Worm (Caenorhabditis elegans): ENCODE measurements around the gene mboa-2.

The mboa-2 gene

ce11 chrV:11147780-11148144 lies 25.5 kb upstream of the mboa-2 start (continued):
- TF ChIP-seq snpc-4 (tag; optimal IDR thresholded peaks at IDR 0.05) (no peak), ceh-82 (tag; optimal IDR thresholded peaks at IDR 0.05) (no peak), nhr-77 (tag; optimal IDR thresholded peaks at IDR 0.05) (no peak), Y5F2A.4 (GFP tag; optimal IDR thresholded peaks at IDR 0.05) (no peak), daf-19 (GFP tag; conservative IDR thresholded peaks at IDR 0.05) (no peak), zfp-3 (GFP tag; conservative IDR thresholded peaks at IDR 0.05) (peak; percentile 81; the same call in 1 of the 2 replicates), nhr-111 (GFP tag; optimal IDR thresholded peaks at IDR 0.05) (no peak), spr-1 (tag; optimal IDR thresholded peaks at IDR 0.05) (no peak), dve-1 (tag; optimal IDR thresholded peaks at IDR 0.05; ENCODE audit: insufficient read depth) (no peak), set-16 (GFP tag; IDR thresholded peaks at IDR 0.05) (no peak), ceh-20 (GFP tag; IDR thresholded peaks at IDR 0.05) (no peak), nhr-6 (tag; optimal IDR thresholded peaks at IDR 0.05) (no peak), lin-29 (GFP tag; IDR thresholded peaks at IDR 0.05) (no peak), F37D6.2 (tag; optimal IDR thresholded peaks at IDR 0.05) (no peak), nhr-10 (tag; optimal IDR thresholded peaks at IDR 0.05) (no peak), zfp-2 (tag; optimal IDR thresholded peaks at IDR 0.05) (no peak), cey-2 (tag; optimal IDR thresholded peaks at IDR 0.05; ENCODE audit: borderline replicate concordance, insufficient read depth) (peak; percentile 26), hmg-1.1 (GFP tag; IDR thresholded peaks at IDR 0.05) (no peak), mep-1 (tag; optimal IDR thresholded peaks at IDR 0.05) (peak; percentile 62), unc-62 (GFP tag; optimal IDR thresholded peaks at IDR 0.05 in 1 of 2) (peak in 1 of 2 experiments; percentile 27), unc-62 (tag; optimal IDR thresholded peaks at IDR 0.05) (no peak), ceh-28 (tag; optimal IDR thresholded peaks at IDR 0.05) (no peak), pqm-1 (tag; optimal IDR thresholded peaks at IDR 0.05) (no peak), F44E2.7 (GFP tag; IDR thresholded peaks at IDR 0.05) (no peak), dmd-6 (GFP tag; IDR thresholded peaks at IDR 0.05) (no peak), fkh-10 (GFP tag; optimal IDR thresholded peaks at IDR 0.05) (no peak), hlh-30 (tag; optimal IDR thresholded peaks at IDR 0.05; ENCODE audit: insufficient read depth) (peak; percentile 30), F26F4.8 (GFP tag; conservative IDR thresholded peaks at IDR 0.05) (no peak), F10B5.3 (tag; optimal IDR thresholded peaks at IDR 0.05) (no peak), tag-97 (GFP tag; IDR thresholded peaks at IDR 0.05) (no peak)

ce11 chrV:11146958-11147779 lies 24.9 kb upstream of the mboa-2 start, which contains the start of the genes T19C4.24 and nlp-33:
TSS of gene T19C4.24 (minus strand) at chrV:11147008.
TSS of gene nlp-33 (plus strand) at chrV:11147346.
- no peak for TF ChIP-seq hif-1 (tag; optimal IDR thresholded peaks at IDR 0.05)
- 0 out of 2 replicates have a peak, but pooled peaks have one; percentile 15 for TF ChIP-seq ctbp-1 (GFP tag; IDR thresholded peaks at IDR 0.05)
- no peak for TF ChIP-seq tag-97 (GFP tag; IDR thresholded peaks at IDR 0.05)
- no peak for TF ChIP-seq set-16 (GFP tag; IDR thresholded peaks at IDR 0.05)
- TF ChIP-seq zag-1 (tag; optimal IDR thresholded peaks at IDR 0.05): no peak
- peak; percentile 78 for TF ChIP-seq nhr-25 (tag; optimal IDR thresholded peaks at IDR 0.05; ENCODE audit: borderline replicate concordance, insufficient read depth)
- TF ChIP-seq unc-130 (GFP tag; optimal IDR thresholded peaks at IDR 0.05): no peak
- no peak for TF ChIP-seq T20F7.1 (GFP tag; optimal IDR thresholded peaks at IDR 0.05)
- no peak for TF ChIP-seq mdl-1 (tag; optimal IDR thresholded peaks at IDR 0.05)
- TF ChIP-seq unc-62 (GFP tag; optimal IDR thresholded peaks at IDR 0.05 in 1 of 2): peak in 1 of 2 experiments; percentile 97
- TF ChIP-seq unc-62 (tag; optimal IDR thresholded peaks at IDR 0.05): no peak
- TF ChIP-seq ama-1 (optimal IDR thresholded peaks at IDR 0.05): peak; percentile 94
- no peak for TF ChIP-seq daf-8 (GFP tag; IDR thresholded peaks at IDR 0.05)
- no peak for TF ChIP-seq madf-5 (GFP tag; IDR thresholded peaks at IDR 0.05)
- no peak for TF ChIP-seq nhr-237 (tag; optimal IDR thresholded peaks at IDR 0.05)
- TF ChIP-seq lin-1 (GFP tag; IDR thresholded peaks at IDR 0.05): no peak
- TF ChIP-seq gei-8 (GFP tag; optimal IDR thresholded peaks at IDR 0.05): peak; percentile 50
- TF ChIP-seq aha-1 (tag): no peak
- TF ChIP-seq mxl-2 (GFP tag; conservative IDR thresholded peaks at IDR 0.05): 0 out of 2 replicates have a peak, but pooled peaks have one; percentile 50
- TF ChIP-seq madf-9 (GFP tag; conservative IDR thresholded peaks at IDR 0.05): 0 out of 2 replicates have a peak, but pooled peaks have one; percentile 4
- TF ChIP-seq hlh-30 (tag; optimal IDR thresholded peaks at IDR 0.05; ENCODE audit: insufficient read depth): peak; percentile 49
- 0 out of 2 replicates have a peak, but pooled peaks have one; percentile 14 for TF ChIP-seq egl-43 (GFP tag; IDR thresholded peaks at IDR 0.05)
